Fruit fly (Drosophila melanogaster): ENCODE measurements around the gene PolA2.

DNA sequence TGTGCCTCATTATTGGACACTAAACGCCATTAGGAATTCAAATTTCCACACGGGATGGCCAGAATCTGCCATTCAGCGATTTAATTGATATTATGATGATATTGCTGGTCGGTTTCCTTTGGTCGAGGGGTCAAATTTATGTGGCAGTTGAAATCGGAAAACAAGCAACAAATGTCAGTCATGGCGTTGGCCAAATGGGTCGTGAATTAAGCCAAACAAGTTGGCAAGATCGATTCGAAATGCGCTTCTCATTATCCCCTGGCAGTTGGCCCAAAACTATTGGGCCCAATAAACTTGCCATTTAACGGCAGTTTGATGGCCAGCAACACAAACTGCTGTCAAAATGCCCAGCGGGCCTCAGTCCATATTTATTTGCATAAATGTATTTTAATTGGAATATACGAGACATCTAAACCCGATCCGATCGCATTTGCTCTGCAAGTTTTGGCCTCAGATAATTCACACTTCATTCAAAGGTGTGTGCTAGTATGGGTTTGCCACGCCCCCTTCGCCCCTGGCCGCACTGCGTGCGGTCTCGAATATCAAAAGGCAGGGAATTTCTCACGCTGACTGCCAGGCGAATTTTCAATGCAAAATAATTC lies 25.9 kb upstream of the PolA2 start:
- TF ChIP-seq Ets97D (GFP tag; optimal IDR thresholded peaks at IDR 0.05) (no peak), sug (tag; optimal IDR thresholded peaks at IDR 0.05) (no peak), Dip2 (GFP tag; IDR thresholded peaks at IDR 0.05) (no peak), CG8388 (GFP tag; optimal IDR thresholded peaks at IDR 0.05) (no peak), cas (GFP tag; IDR thresholded peaks at IDR 0.05) (no peak), schlank (tag; optimal IDR thresholded peaks at IDR 0.05) (no peak), CG31365 (tag; optimal IDR thresholded peaks at IDR 0.05) (no peak), kah (GFP tag; optimal IDR thresholded peaks at IDR 0.05) (no peak)

Measured in whole organism, embryonic.